Fruit fly (Drosophila melanogaster): ENCODE measurements around the gene CG12213.
A peak's percentile ranks its signal among the peaks of the same experiment; 100 is the strongest.

The CG12213 gene

DNA sequence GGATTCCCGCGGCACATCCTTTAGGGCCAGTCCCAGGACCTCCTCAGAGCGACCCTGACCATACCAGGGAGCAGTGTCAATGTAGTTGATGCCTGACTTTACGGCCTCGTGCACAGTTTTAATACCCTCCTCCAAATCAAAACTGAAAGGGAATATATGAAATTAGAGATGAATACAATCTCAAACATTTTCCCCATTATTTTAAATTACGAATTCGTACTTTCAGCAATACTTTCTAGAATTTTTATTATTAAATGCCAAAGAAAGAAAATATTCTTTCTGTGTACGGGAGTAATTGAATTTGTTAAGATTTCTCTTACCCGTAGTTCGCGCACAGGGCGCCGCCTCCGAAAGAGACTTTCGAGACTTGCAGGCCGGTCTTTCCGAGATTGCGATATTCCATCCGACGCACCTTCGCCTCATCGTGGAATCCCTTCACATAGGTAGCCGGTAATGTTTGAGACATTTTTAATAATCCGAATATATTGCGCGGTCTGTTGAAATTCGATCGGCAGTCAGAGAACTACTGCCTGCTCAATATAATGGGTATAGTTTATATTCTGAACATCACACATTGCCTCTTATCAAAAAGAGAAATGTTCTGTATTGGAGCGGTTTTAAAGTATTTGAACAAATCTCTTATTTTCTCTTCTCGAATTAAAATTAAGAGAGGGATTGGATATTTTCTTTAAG, 12.5 kb upstream of the CG12213 start, which contains the start of gene CG18547:
TSS of gene CG18547 (minus strand) at position 512 of the 693 bp plus-strand sequence.
- TF ChIP-seq Pif1B (GFP tag; optimal IDR thresholded peaks at IDR 0.05) (peak; percentile 44), gl (tag; optimal IDR thresholded peaks at IDR 0.05) (no peak), Pif1A (GFP tag; optimal IDR thresholded peaks at IDR 0.05) (peak; percentile 22), CG12605 (GFP tag; IDR thresholded peaks at IDR 0.05) (no peak), CG4496 (GFP tag; IDR thresholded peaks at IDR 0.05) (peak; percentile 68; the same call in 2 of the 3 replicates), CG34367 (tag; optimal IDR thresholded peaks at IDR 0.05) (peak; percentile 42), EcR (GFP tag; optimal IDR thresholded peaks at IDR 0.05) (peak; percentile 15), CG14655 (GFP tag; optimal IDR thresholded peaks at IDR 0.05) (peak; percentile 52), CG8301 (tag; optimal IDR thresholded peaks at IDR 0.05) (peak; percentile 57), CG8159 (tag; optimal IDR thresholded peaks at IDR 0.05) (peak; percentile 62), CG17806 (tag; optimal IDR thresholded peaks at IDR 0.05) (peak; percentile 59), CG9948 (tag; optimal IDR thresholded peaks at IDR 0.05) (peak; percentile 51), Snoo (tag; optimal IDR thresholded peaks at IDR 0.05) (peak; percentile 31), CG10348 (GFP tag; IDR thresholded peaks at IDR 0.05) (no peak), CG15710 (tag; optimal IDR thresholded peaks at IDR 0.05) (peak; percentile 46), Ets98B (GFP tag; IDR thresholded peaks at IDR 0.05) (0 out of 2 replicates have a peak, but pooled peaks have one; percentile 31), fd96Ca (GFP tag; IDR thresholded peaks at IDR 0.05) (no peak), D1 (tag; optimal IDR thresholded peaks at IDR 0.05) (no peak), CG32121 (GFP tag; IDR thresholded peaks at IDR 0.05) (no peak), CG13204 (GFP tag; optimal IDR thresholded peaks at IDR 0.05) (no peak), rn (GFP tag; IDR thresholded peaks at IDR 0.05) (no peak)

DNA sequence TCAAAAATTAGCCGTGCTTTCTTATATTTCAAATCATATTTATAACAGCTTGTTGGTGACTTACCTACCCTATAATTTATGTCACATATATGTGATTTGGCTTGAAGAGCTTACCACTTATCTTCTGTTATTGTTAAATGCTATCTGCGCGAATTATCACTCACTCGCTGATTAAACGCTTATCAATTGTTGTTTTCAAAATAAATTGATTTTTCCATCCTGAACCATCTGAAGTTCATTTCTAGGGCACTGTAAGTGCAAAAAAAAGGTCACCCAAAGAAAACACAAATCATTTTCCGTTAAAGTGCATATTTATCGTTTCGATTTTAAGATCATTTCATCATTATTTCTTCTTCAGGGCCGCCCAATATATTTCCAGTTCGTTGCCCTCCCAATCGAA, 10.8 kb upstream of the CG12213 start:
- TF ChIP-seq Pif1B (GFP tag; optimal IDR thresholded peaks at IDR 0.05) (no peak), CG15710 (tag; optimal IDR thresholded peaks at IDR 0.05) (no peak), fd96Ca (GFP tag; IDR thresholded peaks at IDR 0.05) (no peak), rn (GFP tag; IDR thresholded peaks at IDR 0.05) (no peak), CG14655 (GFP tag; optimal IDR thresholded peaks at IDR 0.05) (no peak), CG9948 (tag; optimal IDR thresholded peaks at IDR 0.05) (no peak), Snoo (tag; optimal IDR thresholded peaks at IDR 0.05) (no peak), Pif1A (GFP tag; optimal IDR thresholded peaks at IDR 0.05) (no peak), D1 (tag; optimal IDR thresholded peaks at IDR 0.05) (no peak), CG32121 (GFP tag; IDR thresholded peaks at IDR 0.05) (no peak), CG4496 (GFP tag; IDR thresholded peaks at IDR 0.05) (no peak), gl (tag; optimal IDR thresholded peaks at IDR 0.05) (no peak), CG17806 (tag; optimal IDR thresholded peaks at IDR 0.05) (no peak), EcR (GFP tag; optimal IDR thresholded peaks at IDR 0.05) (no peak), CG13204 (GFP tag; optimal IDR thresholded peaks at IDR 0.05) (no peak), CG12605 (GFP tag; IDR thresholded peaks at IDR 0.05) (no peak), CG8301 (tag; optimal IDR thresholded peaks at IDR 0.05) (no peak), CG8159 (tag; optimal IDR thresholded peaks at IDR 0.05) (no peak), CG10348 (GFP tag; IDR thresholded peaks at IDR 0.05) (no peak)

- TF ChIP-seq Snoo (tag; optimal IDR thresholded peaks at IDR 0.05), result no peak
- TF ChIP-seq CG13204 (GFP tag; optimal IDR thresholded peaks at IDR 0.05), result no peak
- no peak for TF ChIP-seq Ets98B (GFP tag; IDR thresholded peaks at IDR 0.05)
- TF ChIP-seq EcR (GFP tag; optimal IDR thresholded peaks at IDR 0.05), result no peak
- no peak for TF ChIP-seq CG34367 (tag; optimal IDR thresholded peaks at IDR 0.05)
- TF ChIP-seq CG8159 (tag; optimal IDR thresholded peaks at IDR 0.05), result peak; percentile 31
- peak; percentile 41 for TF ChIP-seq CG14655 (GFP tag; optimal IDR thresholded peaks at IDR 0.05)
- TF ChIP-seq Pif1B (GFP tag; optimal IDR thresholded peaks at IDR 0.05), result no peak
- TF ChIP-seq CG15710 (tag; optimal IDR thresholded peaks at IDR 0.05), result no peak
- TF ChIP-seq rn (GFP tag; IDR thresholded peaks at IDR 0.05), result no peak
- 0 out of 2 replicates have a peak, but pooled peaks have one; percentile 31 for TF ChIP-seq CG12605 (GFP tag; IDR thresholded peaks at IDR 0.05)
- no peak for TF ChIP-seq fd96Ca (GFP tag; IDR thresholded peaks at IDR 0.05)
- TF ChIP-seq CG4496 (GFP tag; IDR thresholded peaks at IDR 0.05), result no peak
- TF ChIP-seq gl (tag; optimal IDR thresholded peaks at IDR 0.05), result no peak
- TF ChIP-seq D1 (tag; optimal IDR thresholded peaks at IDR 0.05), result peak; percentile 18
- no peak for TF ChIP-seq Pif1A (GFP tag; optimal IDR thresholded peaks at IDR 0.05)
- TF ChIP-seq CG9948 (tag; optimal IDR thresholded peaks at IDR 0.05), result peak; percentile 28
- no peak for TF ChIP-seq CG32121 (GFP tag; IDR thresholded peaks at IDR 0.05)
- TF ChIP-seq CG10348 (GFP tag; IDR thresholded peaks at IDR 0.05), result no peak
- peak; percentile 7 for TF ChIP-seq CG17806 (tag; optimal IDR thresholded peaks at IDR 0.05)
- TF ChIP-seq CG8301 (tag; optimal IDR thresholded peaks at IDR 0.05), result peak; percentile 21
These were observed 9.8 kb upstream of the CG12213 start for dm6 chr3R:11977336-11977678.

dm6 chr3R:11976556-11977335, 9.3 kb upstream of the CG12213 start, which contains the start of gene CG10005:
Gene CG10005 (minus strand): TSS chr3R:11977197.
- no peak for TF ChIP-seq fd96Ca (GFP tag; IDR thresholded peaks at IDR 0.05)
- no peak for TF ChIP-seq CG13204 (GFP tag; optimal IDR thresholded peaks at IDR 0.05)
- TF ChIP-seq CG34367 (tag; optimal IDR thresholded peaks at IDR 0.05), result no peak
- TF ChIP-seq CG4496 (GFP tag; IDR thresholded peaks at IDR 0.05), result no peak
- peak; percentile 25 for TF ChIP-seq Pif1B (GFP tag; optimal IDR thresholded peaks at IDR 0.05)
- TF ChIP-seq Ets98B (GFP tag; IDR thresholded peaks at IDR 0.05), result peak; percentile 30; the same call in 1 of the 2 replicates
- TF ChIP-seq CG9948 (tag; optimal IDR thresholded peaks at IDR 0.05), result no peak
- TF ChIP-seq EcR (GFP tag; optimal IDR thresholded peaks at IDR 0.05), result peak; percentile 95
- no peak for TF ChIP-seq CG32121 (GFP tag; IDR thresholded peaks at IDR 0.05)
- no peak for TF ChIP-seq CG15710 (tag; optimal IDR thresholded peaks at IDR 0.05)
- no peak for TF ChIP-seq Pif1A (GFP tag; optimal IDR thresholded peaks at IDR 0.05)
- TF ChIP-seq CG8159 (tag; optimal IDR thresholded peaks at IDR 0.05), result no peak

- TF ChIP-seq CG13204 (GFP tag; optimal IDR thresholded peaks at IDR 0.05), result no peak
- peak; percentile 5 for TF ChIP-seq CG15710 (tag; optimal IDR thresholded peaks at IDR 0.05)
- peak; percentile 68 for TF ChIP-seq Snoo (tag; optimal IDR thresholded peaks at IDR 0.05)
- TF ChIP-seq Ets98B (GFP tag; IDR thresholded peaks at IDR 0.05), result peak; percentile 36; the same call in 1 of the 2 replicates
- TF ChIP-seq CG17806 (tag; optimal IDR thresholded peaks at IDR 0.05), result peak; percentile 11
- peak; percentile 45 for TF ChIP-seq CG8159 (tag; optimal IDR thresholded peaks at IDR 0.05)
- TF ChIP-seq EcR (GFP tag; optimal IDR thresholded peaks at IDR 0.05), result peak; percentile 73
- no peak for TF ChIP-seq CG32121 (GFP tag; IDR thresholded peaks at IDR 0.05)
- peak; percentile 63 for TF ChIP-seq gl (tag; optimal IDR thresholded peaks at IDR 0.05)
- peak; percentile 41 for TF ChIP-seq CG34367 (tag; optimal IDR thresholded peaks at IDR 0.05)
- peak; percentile 74 for TF ChIP-seq CG12605 (GFP tag; IDR thresholded peaks at IDR 0.05)
- peak; percentile 23 for TF ChIP-seq CG9948 (tag; optimal IDR thresholded peaks at IDR 0.05)
- no peak for TF ChIP-seq Pif1B (GFP tag; optimal IDR thresholded peaks at IDR 0.05)
These were observed 7.1 kb upstream of the CG12213 start, which contains the start of gene Tango9 for dm6 chr3R:11974631-11975030. Gene Tango9 (minus strand): TSS chr3R:11974910.
